Fruit fly (Drosophila melanogaster) whole organism: ENCODE results near the gene Zn72D.

Source experiments
- CG8478 ChIP-seq: fragments of >200 bp; optimal IDR thresholded peaks from 2 replicates; lab custom pipeline; 2018; ENCODE audit warnings: inconsistent platforms
- Dll ChIP-seq: fragments of >200 bp; optimal IDR thresholded peaks from 2 replicates; lab custom pipeline; 2017
- EcR ChIP-seq, 2 experiments: fragments of >200 bp; optimal IDR thresholded peaks; 2 replicates each; lab custom pipeline; 2017; ENCODE audit warnings: missing biosample characterization in 2 of 2, missing genetic modification characterization in 2 of 2, missing genetic modification reagents in 2 of 2
- pan ChIP-seq: fragments of >200 bp; optimal IDR thresholded peaks from 2 replicates; lab custom pipeline; 2017
- psq ChIP-seq: fragments of >200 bp; optimal IDR thresholded peaks from 2 replicates; lab custom pipeline; 2017
- usp ChIP-seq: fragments of >200 bp; optimal IDR thresholded peaks from 2 replicates; lab custom pipeline; 2017; ENCODE audit warnings: missing biosample characterization, missing genetic modification characterization, mixed read lengths

Gene Zn72D

dm6 chr3L:16153650-16154049 lies 41.2 kb upstream of the Zn72D start:
- TF ChIP-seq CG8478 (lab: Kevin White, UChicago), result no peak

dm6 chr3L:16153089-16153488 lies 40.7 kb upstream of the Zn72D start:
- TF ChIP-seq psq (lab: Kevin White, UChicago) (no peak), pan (lab: Kevin White, UChicago) (no peak), CG8478 (lab: Kevin White, UChicago) (no peak), EcR (GFP tag; optimal IDR thresholded peaks at IDR 0.05; lab: Kevin White, UChicago) (no peak), Dll (lab: Kevin White, UChicago) (no peak), usp (GFP tag; lab: Kevin White, UChicago) (no peak)

dm6 chr3L:16151742-16152141 lies 39.3 kb upstream of the Zn72D start:
- TF ChIP-seq EcR (GFP tag; optimal IDR thresholded peaks at IDR 0.05; lab: Kevin White, UChicago) (no peak), pan (lab: Kevin White, UChicago) (no peak), CG8478 (lab: Kevin White, UChicago) (no peak), usp (GFP tag; lab: Kevin White, UChicago) (no peak), psq (lab: Kevin White, UChicago) (no peak), Dll (lab: Kevin White, UChicago) (no peak)

- peak; percentile 55 for TF ChIP-seq pan (lab: Kevin White, UChicago)
- no peak for TF ChIP-seq Dll (lab: Kevin White, UChicago)
Observed at dm6 chr3L:16150850-16151515, 38.6 kb upstream of the Zn72D start.

- TF ChIP-seq Dll (lab: Kevin White, UChicago), result no peak
- no peak for TF ChIP-seq psq (lab: Kevin White, UChicago)
- TF ChIP-seq CG8478 (lab: Kevin White, UChicago), result no peak
- TF ChIP-seq EcR (GFP tag; optimal IDR thresholded peaks at IDR 0.05; lab: Kevin White, UChicago), result no peak
- TF ChIP-seq pan (lab: Kevin White, UChicago), result no peak
- no peak for TF ChIP-seq usp (GFP tag; lab: Kevin White, UChicago)
Observed at dm6 chr3L:16150161-16150538, 37.7 kb upstream of the Zn72D start.

dm6 chr3L:16149418-16150160 lies 37.2 kb upstream of the Zn72D start:
- peak; percentile 76 for TF ChIP-seq pan (lab: Kevin White, UChicago)
- no peak for TF ChIP-seq psq (lab: Kevin White, UChicago)

- TF ChIP-seq psq (lab: Kevin White, UChicago) (no peak), Dll (lab: Kevin White, UChicago) (no peak), EcR (GFP tag; optimal IDR thresholded peaks at IDR 0.05; lab: Kevin White, UChicago) (no peak), usp (GFP tag; lab: Kevin White, UChicago) (no peak), pan (lab: Kevin White, UChicago) (no peak), CG8478 (lab: Kevin White, UChicago) (no peak)
Observed at dm6 chr3L:16147819-16148236, 35.4 kb upstream of the Zn72D start.

- TF ChIP-seq CG8478 (lab: Kevin White, UChicago), result no peak
- TF ChIP-seq Dll (lab: Kevin White, UChicago), result no peak
- no peak for TF ChIP-seq pan (lab: Kevin White, UChicago)
- no peak for TF ChIP-seq usp (GFP tag; lab: Kevin White, UChicago)
- TF ChIP-seq EcR (GFP tag; optimal IDR thresholded peaks at IDR 0.05; lab: Kevin White, UChicago), result no peak
- TF ChIP-seq psq (lab: Kevin White, UChicago), result no peak
Observed at dm6 chr3L:16147325-16147724, 34.9 kb upstream of the Zn72D start.

- TF ChIP-seq psq (lab: Kevin White, UChicago), result no peak
- TF ChIP-seq EcR (GFP tag; optimal IDR thresholded peaks at IDR 0.05; lab: Kevin White, UChicago), result no peak
- no peak for TF ChIP-seq usp (GFP tag; lab: Kevin White, UChicago)
- TF ChIP-seq Dll (lab: Kevin White, UChicago), result no peak
- TF ChIP-seq CG8478 (lab: Kevin White, UChicago), result no peak
- no peak for TF ChIP-seq pan (lab: Kevin White, UChicago)
Observed at dm6 chr3L:16146539-16146934, 34.1 kb upstream of the Zn72D start.

- TF ChIP-seq pan (lab: Kevin White, UChicago) (no peak), psq (lab: Kevin White, UChicago) (no peak), CG8478 (lab: Kevin White, UChicago) (no peak), Dll (lab: Kevin White, UChicago) (no peak), usp (GFP tag; lab: Kevin White, UChicago) (no peak), EcR (GFP tag; optimal IDR thresholded peaks at IDR 0.05; lab: Kevin White, UChicago) (no peak)
Observed at dm6 chr3L:16145931-16146538, 33.6 kb upstream of the Zn72D start.

- TF ChIP-seq pan (lab: Kevin White, UChicago) (no peak), CG8478 (lab: Kevin White, UChicago) (no peak), usp (GFP tag; lab: Kevin White, UChicago) (no peak), EcR (GFP tag; optimal IDR thresholded peaks at IDR 0.05; lab: Kevin White, UChicago) (no peak), Dll (lab: Kevin White, UChicago) (no peak), psq (lab: Kevin White, UChicago) (no peak)
Observed at dm6 chr3L:16145282-16145681, 32.9 kb upstream of the Zn72D start.
